Worm (Caenorhabditis elegans) whole organism, L3 larva: ENCODE data around the gene F26F4.12.

Source experiments
- egl-27 ChIP-seq: sonication (generic microtip); optimal IDR thresholded peaks from 4 replicates; lab custom pipeline; 2017; ENCODE audit warnings: missing biosample characterization, missing genetic modification reagents, missing genetic modification characterization
- elt-1 ChIP-seq: fragments of 150-350 bp; optimal IDR thresholded peaks from 2 replicates; lab custom pipeline; 2014; ENCODE audit warnings: missing biosample characterization, missing genetic modification characterization
- nhr-11 ChIP-seq: fragments of 150-350 bp; optimal IDR thresholded peaks from 2 replicates; lab custom pipeline; 2014; ENCODE audit warnings: missing biosample characterization, missing genetic modification characterization
- nhr-28 ChIP-seq: fragments of 150-350 bp; optimal IDR thresholded peaks from 2 replicates; lab custom pipeline; 2014; ENCODE audit warnings: missing biosample characterization, missing genetic modification characterization

DNA sequence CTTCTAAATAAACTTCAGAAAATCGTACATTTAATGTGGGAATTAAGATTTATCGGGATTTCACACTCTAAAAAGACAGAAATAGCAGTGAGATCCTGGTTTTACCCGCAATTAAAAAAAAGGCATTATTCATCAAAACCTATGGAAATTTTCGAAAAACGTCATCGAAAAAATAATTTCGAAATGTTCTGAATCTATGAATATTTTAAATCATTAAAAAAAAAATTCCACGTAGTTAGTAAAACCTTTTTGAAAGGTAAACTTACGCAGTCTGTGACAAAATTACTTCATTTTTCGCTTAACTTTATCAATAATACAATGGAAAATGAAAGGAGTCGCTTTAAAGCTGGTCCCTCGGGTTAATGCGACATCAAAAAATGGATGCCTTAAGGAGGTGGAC lies 46.7 kb upstream of the F26F4.12 start, which contains the start of gene C26E6.1:
- TF ChIP-seq elt-1 (tag; lab: Kevin White, UChicago) (no peak), egl-27 (no peak), nhr-28 (tag; lab: Kevin White, UChicago) (no peak), nhr-11 (tag; lab: Kevin White, UChicago) (no peak)
